Worm (Caenorhabditis elegans) whole organism, late embryonic: Measurements from ENCODE around the gene F35E12.10.

Experiments used
- C08G9.2 ChIP-seq: sonication (generic microtip); optimal IDR thresholded peaks from 2 replicates; lab custom pipeline; 2016; ENCODE audit warnings: mild to moderate bottlenecking, missing genetic modification characterization, moderate library complexity, missing compliant biosample characterization
- C38D4.7 ChIP-seq: fragments of 200-800 bp; sonication (Bioruptor generic); optimal IDR thresholded peaks from 2 replicates; lab custom pipeline; 2018; ENCODE audit warnings: mild to moderate bottlenecking, missing genetic modification characterization, moderate library complexity, missing compliant biosample characterization
- F13H6.1 ChIP-seq: sonication (generic microtip); optimal IDR thresholded peaks from 2 replicates; lab custom pipeline; 2016; ENCODE audit warnings: missing genetic modification characterization, missing compliant biosample characterization
- K02D7.2 ChIP-seq: sonication (generic microtip); optimal IDR thresholded peaks from 2 replicates; lab custom pipeline; 2017; ENCODE audit warnings: mild to moderate bottlenecking, missing genetic modification characterization, missing compliant biosample characterization
- K09A11.1 ChIP-seq: sonication (generic microtip); optimal IDR thresholded peaks from 2 replicates; lab custom pipeline; 2017; ENCODE audit warnings: antibody characterized with exemption, mild to moderate bottlenecking, missing genetic modification characterization, missing compliant biosample characterization; ENCODE audit not compliant: insufficient read depth
- T23F11.4 ChIP-seq: fragments of 200-800 bp; sonication (Bioruptor generic); optimal IDR thresholded peaks from 2 replicates; lab custom pipeline; 2018; ENCODE audit warnings: mild to moderate bottlenecking, missing genetic modification characterization, missing compliant biosample characterization
- Y22D7AL.16 ChIP-seq: sonication (generic microtip); optimal IDR thresholded peaks from 2 replicates; lab custom pipeline; 2016; ENCODE audit warnings: missing genetic modification characterization, missing compliant biosample characterization
- ceh-14 ChIP-seq: sonication (generic microtip); optimal IDR thresholded peaks from 2 replicates; lab custom pipeline; 2016; ENCODE audit warnings: missing genotype, missing genetic modification characterization, missing compliant biosample characterization
- ceh-19 ChIP-seq: fragments of 200-800 bp; sonication (Bioruptor generic); optimal IDR thresholded peaks from 2 replicates; lab custom pipeline; 2018; ENCODE audit warnings: mild to moderate bottlenecking, missing genetic modification characterization, missing compliant biosample characterization
- ceh-2 ChIP-seq: sonication (generic microtip); optimal IDR thresholded peaks from 2 replicates; lab custom pipeline; 2016; ENCODE audit warnings: missing genotype, missing genetic modification characterization, missing compliant biosample characterization
- ceh-31 ChIP-seq: sonication (generic microtip); optimal IDR thresholded peaks from 2 replicates; lab custom pipeline; 2016; ENCODE audit warnings: missing genetic modification characterization, missing compliant biosample characterization
- ceh-45 ChIP-seq: fragments of 200-800 bp; sonication (Bioruptor generic); IDR thresholded peaks from 2 replicates; pipeline ENCODE4 v1.3.6; 2022; ENCODE audit warnings: missing genetic modification reagents, missing genetic modification characterization, missing compliant biosample characterization
- ceh-48 ChIP-seq: sonication (generic microtip); optimal IDR thresholded peaks from 2 replicates; lab custom pipeline; 2016; ENCODE audit warnings: missing genetic modification characterization, inconsistent platforms, missing compliant biosample characterization
- ceh-9 ChIP-seq: sonication (generic microtip); optimal IDR thresholded peaks from 2 replicates; lab custom pipeline; 2016; ENCODE audit warnings: mild to moderate bottlenecking, missing genetic modification characterization, inconsistent platforms, missing compliant biosample characterization
- che-1 ChIP-seq: sonication (generic microtip); optimal IDR thresholded peaks from 2 replicates; lab custom pipeline; 2016; ENCODE audit warnings: mild to moderate bottlenecking, missing genetic modification characterization, missing compliant biosample characterization
- elt-2 ChIP-seq: sonication (generic microtip); optimal IDR thresholded peaks from 2 replicates; lab custom pipeline; 2016; ENCODE audit warnings: missing genetic modification reagents, missing genetic modification characterization, missing compliant biosample characterization
- elt-4 ChIP-seq: sonication (generic microtip); optimal IDR thresholded peaks from 2 replicates; lab custom pipeline; 2016; ENCODE audit warnings: missing genetic modification characterization, missing compliant biosample characterization
- ets-4 ChIP-seq: sonication (generic microtip); optimal IDR thresholded peaks from 2 replicates; lab custom pipeline; 2016; ENCODE audit warnings: missing genetic modification characterization, missing compliant biosample characterization
- eyg-1 ChIP-seq: sonication (generic microtip); optimal IDR thresholded peaks from 2 replicates; lab custom pipeline; 2016; ENCODE audit warnings: missing genotype, missing genetic modification characterization, missing compliant biosample characterization
- fax-1 ChIP-seq: sonication (generic microtip); optimal IDR thresholded peaks from 2 replicates; lab custom pipeline; 2016; ENCODE audit warnings: missing genotype, missing genetic modification characterization, missing compliant biosample characterization
- fkh-10 ChIP-seq: fragments of 150-350 bp; optimal IDR thresholded peaks from 2 replicates; lab custom pipeline; 2014; ENCODE audit warnings: missing biosample characterization, missing genetic modification reagents, missing genetic modification characterization
- hlh-6 ChIP-seq: sonication (generic microtip); optimal IDR thresholded peaks from 2 replicates; lab custom pipeline; 2016; ENCODE audit warnings: missing genotype, missing genetic modification characterization, missing compliant biosample characterization
- lin-11 ChIP-seq: fragments of 200-800 bp; sonication (Bioruptor generic); optimal IDR thresholded peaks from 2 replicates; lab custom pipeline; 2018; ENCODE audit warnings: mild to moderate bottlenecking, missing genetic modification characterization, missing compliant biosample characterization
- nfya-1 ChIP-seq: sonication (generic microtip); optimal IDR thresholded peaks from 2 replicates; lab custom pipeline; 2017; ENCODE audit warnings: missing genetic modification characterization, mild to moderate bottlenecking, missing compliant biosample characterization, antibody characterized with exemption, moderate library complexity
- nhr-11 ChIP-seq: fragments of 150-350 bp; optimal IDR thresholded peaks from 2 replicates; lab custom pipeline; 2014; ENCODE audit warnings: missing biosample characterization, missing genetic modification characterization
- npax-4 ChIP-seq: sonication (generic microtip); optimal IDR thresholded peaks from 2 replicates; lab custom pipeline; 2016; ENCODE audit warnings: missing genetic modification characterization, missing compliant biosample characterization
- pag-3 ChIP-seq: sonication (generic microtip); optimal IDR thresholded peaks from 2 replicates; lab custom pipeline; 2016; ENCODE audit warnings: missing compliant biosample characterization, missing genetic modification characterization, borderline replicate concordance
- pat-9 ChIP-seq: fragments of 200-800 bp; sonication (Bioruptor generic); optimal IDR thresholded peaks from 2 replicates; lab custom pipeline; 2018; ENCODE audit warnings: mild to moderate bottlenecking, missing genetic modification characterization, moderate library complexity, missing compliant biosample characterization
- pha-2 ChIP-seq: sonication (generic microtip); optimal IDR thresholded peaks from 2 replicates; lab custom pipeline; 2017; ENCODE audit warnings: mild to moderate bottlenecking, missing genetic modification characterization, missing compliant biosample characterization
- pqm-1 ChIP-seq: sonication (generic microtip); optimal IDR thresholded peaks from 2 replicates; lab custom pipeline; 2016; ENCODE audit warnings: missing genetic modification characterization, missing compliant biosample characterization
- pros-1 ChIP-seq: fragments of 150-350 bp; optimal IDR thresholded peaks from 2 replicates; lab custom pipeline; 2014; ENCODE audit warnings: missing biosample characterization, missing genetic modification reagents, missing genetic modification characterization
- sox-2 ChIP-seq: fragments of 200-800 bp; sonication (Bioruptor generic); IDR thresholded peaks from 2 replicates; pipeline ENCODE4 v1.3.6; 2022; ENCODE audit warnings: missing genetic modification reagents, missing genetic modification characterization, missing compliant biosample characterization
- sox-4 ChIP-seq: sonication (generic microtip); optimal IDR thresholded peaks from 2 replicates; lab custom pipeline; 2017; ENCODE audit warnings: mild to moderate bottlenecking, missing genetic modification characterization, inconsistent platforms, missing compliant biosample characterization
- tbx-2 ChIP-seq: sonication (generic microtip); optimal IDR thresholded peaks from 2 replicates; lab custom pipeline; 2016; ENCODE audit warnings: missing genetic modification characterization, missing compliant biosample characterization
- tbx-7 ChIP-seq: sonication (generic microtip); optimal IDR thresholded peaks from 2 replicates; lab custom pipeline; 2016; ENCODE audit warnings: missing genotype, missing genetic modification characterization, missing compliant biosample characterization
- ttx-3 ChIP-seq: sonication (generic microtip); optimal IDR thresholded peaks from 2 replicates; lab custom pipeline; 2016; ENCODE audit warnings: missing genetic modification reagents, missing genetic modification characterization, missing compliant biosample characterization
- unc-55 ChIP-seq: sonication (generic microtip); optimal IDR thresholded peaks from 2 replicates; lab custom pipeline; 2017; ENCODE audit warnings: missing biosample characterization, missing genetic modification reagents, missing genetic modification characterization
- zip-5 ChIP-seq: sonication (generic microtip); optimal IDR thresholded peaks from 2 replicates; lab custom pipeline; 2016; ENCODE audit warnings: missing genetic modification characterization, missing compliant biosample characterization
- ztf-16 ChIP-seq: sonication (generic microtip); optimal IDR thresholded peaks from 2 replicates; lab custom pipeline; 2017; ENCODE audit warnings: missing genetic modification characterization, missing compliant biosample characterization

The F35E12.10 gene

ce11 chrV:13789362-13789761 lies 40.8 kb upstream of the F35E12.10 start (continued):
- TF ChIP-seq ceh-2 (tag; lab: Kevin White, UChicago) (peak; percentile 51), sox-2 (peak; percentile 36), lin-11 (tag; lab: Kevin White, UChicago) (no peak), pha-2 (tag; lab: Kevin White, UChicago) (peak; percentile 38), eyg-1 (no peak), sox-4 (tag; lab: Kevin White, UChicago) (no peak), pat-9 (tag; lab: Kevin White, UChicago) (peak; percentile 33), C38D4.7 (GFP tag; lab: Kevin White, UChicago) (no peak), ztf-16 (tag; lab: Kevin White, UChicago) (peak; percentile 13), pros-1 (no peak), Y22D7AL.16 (tag; lab: Kevin White, UChicago) (peak; percentile 27), nfya-1 (peak; percentile 94), ceh-9 (tag; lab: Kevin White, UChicago) (no peak), tbx-2 (tag; lab: Kevin White, UChicago) (peak; percentile 79), ceh-19 (GFP tag; lab: Kevin White, UChicago) (peak; percentile 31)

- no peak for TF ChIP-seq npax-4 (tag; lab: Kevin White, UChicago)
- no peak for TF ChIP-seq pqm-1 (tag; lab: Kevin White, UChicago)
- no peak for TF ChIP-seq ceh-14 (tag; lab: Kevin White, UChicago)
- TF ChIP-seq sox-4 (tag; lab: Kevin White, UChicago), result no peak
- TF ChIP-seq elt-2 (tag; lab: Kevin White, UChicago), result no peak
- no peak for TF ChIP-seq ceh-19 (GFP tag; lab: Kevin White, UChicago)
- no peak for TF ChIP-seq ceh-45 (GFP tag; lab: Robert Waterston, UW)
- no peak for TF ChIP-seq pros-1
- no peak for TF ChIP-seq fkh-10 (GFP tag; lab: Kevin White, UChicago)
- no peak for TF ChIP-seq che-1 (tag; lab: Kevin White, UChicago)
- no peak for TF ChIP-seq ets-4 (tag; lab: Kevin White, UChicago)
- no peak for TF ChIP-seq elt-4
- no peak for TF ChIP-seq ceh-48 (tag; lab: Kevin White, UChicago)
- TF ChIP-seq fax-1 (tag; lab: Kevin White, UChicago), result no peak
- no peak for TF ChIP-seq ceh-2 (tag; lab: Kevin White, UChicago)
- TF ChIP-seq F13H6.1 (tag; lab: Kevin White, UChicago), result no peak
- no peak for TF ChIP-seq C08G9.2
- no peak for TF ChIP-seq tbx-7 (tag; lab: Kevin White, UChicago)
Measured at ce11 chrV:13787948-13788681, 39.6 kb upstream of the F35E12.10 start.

- TF ChIP-seq che-1 (tag; lab: Kevin White, UChicago) (no peak), tbx-7 (tag; lab: Kevin White, UChicago) (no peak), K02D7.2 (tag; lab: Kevin White, UChicago) (no peak), pag-3 (tag; lab: Kevin White, UChicago) (no peak), nfya-1 (peak; percentile 60), K09A11.1 (tag; lab: Kevin White, UChicago) (no peak), ttx-3 (tag; lab: Kevin White, UChicago) (no peak), hlh-6 (tag; lab: Kevin White, UChicago) (no peak), zip-5 (tag; lab: Kevin White, UChicago) (no peak), T23F11.4 (GFP tag; lab: Kevin White, UChicago) (no peak), ceh-31 (tag; lab: Kevin White, UChicago) (peak; percentile 14), tbx-2 (tag; lab: Kevin White, UChicago) (peak; percentile 14), nhr-11 (tag; lab: Kevin White, UChicago) (no peak), lin-11 (tag; lab: Kevin White, UChicago) (no peak), C38D4.7 (GFP tag; lab: Kevin White, UChicago) (no peak), unc-55 (GFP tag; lab: Kevin White, UChicago) (no peak), elt-2 (tag; lab: Kevin White, UChicago) (peak; percentile 12), ets-4 (tag; lab: Kevin White, UChicago) (peak; percentile 14), eyg-1 (no peak), Y22D7AL.16 (tag; lab: Kevin White, UChicago) (no peak)
Measured at ce11 chrV:13787225-13787898, 38.8 kb upstream of the F35E12.10 start, which contains the start of the genes F53C11.4 and F53C11.5. TSS of gene F53C11.4 (minus strand) at chrV:13787352. TSS of gene F53C11.5 (plus strand) at chrV:13787549.
